Fruit fly (Drosophila melanogaster): ENCODE results near the gene CG6026.

The CG6026 gene

DNA sequence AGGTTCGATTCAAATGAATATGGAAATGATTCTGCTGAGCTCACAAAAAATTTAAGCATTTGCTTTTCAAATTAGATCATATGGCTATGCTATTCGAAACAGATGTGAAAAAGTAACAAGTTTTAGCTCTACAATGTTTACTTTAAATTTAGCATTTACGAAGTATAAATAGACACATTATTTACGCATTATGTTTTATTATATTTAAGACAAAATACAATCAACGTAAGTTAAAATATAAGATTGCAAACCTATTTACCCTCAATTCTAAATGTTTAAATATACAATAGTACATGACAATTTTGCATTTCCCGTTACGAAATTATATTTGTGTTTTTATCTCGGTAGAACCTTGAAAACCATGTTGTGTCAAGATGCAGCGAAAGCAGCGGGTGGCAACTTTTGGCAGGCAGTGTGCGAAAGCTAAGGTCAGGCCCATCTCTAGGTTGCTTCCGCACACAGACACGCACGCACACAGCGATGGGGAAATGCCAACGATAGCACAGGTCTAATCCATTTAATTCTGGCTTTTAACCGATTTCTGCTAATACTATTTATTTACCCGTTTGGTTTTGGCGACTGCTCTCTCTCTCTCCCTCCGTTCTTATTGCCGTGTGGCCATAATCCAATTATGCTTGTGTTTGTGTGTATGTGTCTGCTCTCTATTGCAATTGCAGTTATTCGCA is 59.9 kb downstream of the CG6026 start (continued):
- TF ChIP-seq Dref (GFP tag; IDR thresholded peaks at IDR 0.05) (no peak), CG17912 (GFP tag; optimal IDR thresholded peaks at IDR 0.05) (no peak), dmrt99B (tag; optimal IDR thresholded peaks at IDR 0.05) (peak; percentile 40), Spps (tag; optimal IDR thresholded peaks at IDR 0.05) (peak; percentile 10), CG7556 (GFP tag; optimal IDR thresholded peaks at IDR 0.05) (peak; percentile 49), CG13123 (GFP tag; optimal IDR thresholded peaks at IDR 0.05) (no peak), Vsx1 (GFP tag; optimal IDR thresholded peaks at IDR 0.05) (peak; percentile 17), CG11504 (tag; optimal IDR thresholded peaks at IDR 0.05) (peak; percentile 60), Fer2 (tag; optimal IDR thresholded peaks at IDR 0.05) (no peak), Elba2 (GFP tag; optimal IDR thresholded peaks at IDR 0.05) (peak; percentile 85), Hr3 (GFP tag; optimal IDR thresholded peaks at IDR 0.05) (peak; percentile 19), Stat92E (GFP tag; optimal IDR thresholded peaks at IDR 0.05) (no peak), H2.0 (GFP tag; IDR thresholded peaks at IDR 0.05) (peak; percentile 31; the same call in 1 of the 2 replicates), chif (GFP tag; optimal IDR thresholded peaks at IDR 0.05) (peak in 1 of 2 experiments; percentile 12), pum (GFP tag; optimal IDR thresholded peaks at IDR 0.05) (peak; percentile 21), hth (optimal IDR thresholded peaks at IDR 0.05) (no peak), CG1233 (GFP tag; optimal IDR thresholded peaks at IDR 0.05) (peak; percentile 29), CG10267 (tag; optimal IDR thresholded peaks at IDR 0.05) (peak; percentile 10), CG14710 (tag; optimal IDR thresholded peaks at IDR 0.05) (peak; percentile 7), exex (tag; optimal IDR thresholded peaks at IDR 0.05) (no peak), chn (GFP tag; optimal IDR thresholded peaks at IDR 0.05) (peak; percentile 15), phol (tag; optimal IDR thresholded peaks at IDR 0.05) (peak; percentile 34), nau (GFP tag; optimal IDR thresholded peaks at IDR 0.05) (peak; percentile 27), Taf1 (GFP tag; IDR thresholded peaks at IDR 0.05) (no peak), CG5953 (GFP tag; IDR thresholded peaks at IDR 0.05) (no peak), CG30403 (GFP tag; optimal IDR thresholded peaks at IDR 0.05) (peak; percentile 24), CG13296 (GFP tag; optimal IDR thresholded peaks at IDR 0.05) (peak; percentile 7), B-H1 (GFP tag; IDR thresholded peaks at IDR 0.05) (no peak), Hmx (GFP tag; optimal IDR thresholded peaks at IDR 0.05) (no peak), grau (tag; optimal IDR thresholded peaks at IDR 0.05) (peak; percentile 33), Adf1 (GFP tag; IDR thresholded peaks at IDR 0.05) (no peak), CG10565 (GFP tag; optimal IDR thresholded peaks at IDR 0.05) (no peak), tio (GFP tag; optimal IDR thresholded peaks at IDR 0.05) (peak; percentile 39), scrt (GFP tag; optimal IDR thresholded peaks at IDR 0.05) (peak; percentile 10), CG31224 (GFP tag; IDR thresholded peaks at IDR 0.05) (0 out of 2 replicates have a peak, but pooled peaks have one; percentile 22), Atf6 (GFP tag; IDR thresholded peaks at IDR 0.05) (0 out of 2 replicates have a peak, but pooled peaks have one; percentile 13), CG3838 (GFP tag; optimal IDR thresholded peaks at IDR 0.05) (no peak), MTF-1 (GFP tag; optimal IDR thresholded peaks at IDR 0.05; ENCODE audit: borderline replicate concordance) (no peak), Nf-YC (tag; optimal IDR thresholded peaks at IDR 0.05) (no peak), BtbVII (GFP tag; optimal IDR thresholded peaks at IDR 0.05) (peak; percentile 35), ranshi (GFP tag; IDR thresholded peaks at IDR 0.05) (0 out of 2 replicates have a peak, but pooled peaks have one; percentile 18), dpn (GFP tag; optimal IDR thresholded peaks at IDR 0.05) (peak in 1 of 2 experiments; percentile 29), sima (GFP tag; optimal IDR thresholded peaks at IDR 0.05) (no peak), sc (optimal IDR thresholded peaks at IDR 0.05) (no peak), sc (GFP tag; optimal IDR thresholded peaks at IDR 0.05) (peak; percentile 12), CG9932 (GFP tag; IDR thresholded peaks at IDR 0.05) (peak; percentile 34; the same call in 1 of the 2 replicates), CG18262 (tag; optimal IDR thresholded peaks at IDR 0.05) (peak; percentile 27), shn (GFP tag; optimal IDR thresholded peaks at IDR 0.05) (peak; percentile 6), gem (tag; optimal IDR thresholded peaks at IDR 0.05) (peak; percentile 49), CG3847 (GFP tag; IDR thresholded peaks at IDR 0.05) (peak; percentile 38; the same call in 1 of the 2 replicates)
